Fruit fly (Drosophila melanogaster) whole organism, embryonic: ENCODE measurements around the gene CG3149.

Experiments
- BtbVII ChIP-seq: fragments of 200-800 bp; sonication (Bioruptor generic); optimal IDR thresholded peaks from 3 replicates; lab custom pipeline; 2017; ENCODE audit warnings: missing biosample characterization, mild to moderate bottlenecking, missing genetic modification characterization
- CG10654 ChIP-seq: fragments of 200-800 bp; sonication (Bioruptor generic); optimal IDR thresholded peaks from 2 replicates; lab custom pipeline; 2016; ENCODE audit warnings: missing biosample characterization, missing genetic modification characterization
- CG10959 ChIP-seq: fragments of 200-800 bp; sonication (Bioruptor generic); IDR thresholded peaks from 2 replicates; pipeline ENCODE4 v1.3.6; 2022; ENCODE audit warnings: missing biosample characterization, missing genetic modification characterization
- CG11398 ChIP-seq: fragments of 200-800 bp; sonication (Bioruptor generic); optimal IDR thresholded peaks from 2 replicates; lab custom pipeline; 2016; ENCODE audit warnings: missing biosample characterization, missing genetic modification characterization
- CG11696 ChIP-seq: fragments of 200-800 bp; sonication (Bioruptor generic); IDR thresholded peaks from 2 replicates; pipeline ENCODE4 v1.3.6; 2022; ENCODE audit warnings: missing biosample characterization, missing genetic modification characterization
- CG12391 ChIP-seq: fragments of 200-800 bp; sonication (Bioruptor generic); optimal IDR thresholded peaks from 3 replicates; lab custom pipeline; 2018; ENCODE audit warnings: missing biosample characterization, mild to moderate bottlenecking, missing genetic modification characterization, moderate library complexity
- CG14667 ChIP-seq: fragments of 200-800 bp; sonication (Bioruptor generic); IDR thresholded peaks from 2 replicates; pipeline ENCODE4 v1.3.6; 2022; ENCODE audit warnings: missing biosample characterization, missing genetic modification characterization
- CG17359 ChIP-seq: fragments of 200-800 bp; sonication (Bioruptor generic); optimal IDR thresholded peaks from 3 replicates; lab custom pipeline; 2018; ENCODE audit warnings: missing biosample characterization, mild to moderate bottlenecking, missing genetic modification characterization, moderate library complexity
- CG17385 ChIP-seq: fragments of 200-800 bp; sonication (Bioruptor generic); optimal IDR thresholded peaks from 3 replicates; lab custom pipeline; 2018; ENCODE audit warnings: missing biosample characterization, mild to moderate bottlenecking, missing genetic modification characterization
- CG17612 ChIP-seq: fragments of 200-800 bp; sonication (Bioruptor generic); IDR thresholded peaks from 2 replicates; pipeline ENCODE4 v1.3.6; 2022; ENCODE audit warnings: missing biosample characterization, missing genetic modification characterization
- CG17912 ChIP-seq: fragments of 200-800 bp; sonication (Bioruptor generic); optimal IDR thresholded peaks from 2 replicates; lab custom pipeline; 2018; ENCODE audit warnings: missing biosample characterization, mild to moderate bottlenecking, missing genetic modification characterization
- CG2712 ChIP-seq: fragments of 200-800 bp; optimal IDR thresholded peaks from 3 replicates; lab custom pipeline; 2019; ENCODE audit warnings: missing biosample characterization, mild to moderate bottlenecking, missing genetic modification characterization, moderate library complexity
- CG31388 ChIP-seq: fragments of 200-800 bp; sonication (Bioruptor generic); optimal IDR thresholded peaks from 2 replicates; lab custom pipeline; 2016; ENCODE audit warnings: missing biosample characterization, missing genetic modification characterization
- CG3163 ChIP-seq: fragments of 200-800 bp; sonication (Bioruptor generic); optimal IDR thresholded peaks from 3 replicates; lab custom pipeline; 2016; ENCODE audit warnings: missing biosample characterization, missing genetic modification characterization
- CG3995 ChIP-seq: fragments of 200-800 bp; sonication (Bioruptor generic); optimal IDR thresholded peaks from 3 replicates; lab custom pipeline; 2016; ENCODE audit warnings: missing biosample characterization, missing genetic modification characterization
- CG4360 ChIP-seq: fragments of 200-800 bp; sonication (Bioruptor generic); IDR thresholded peaks from 2 replicates; pipeline ENCODE4 v1.3.6; 2022; ENCODE audit warnings: missing biosample characterization, missing genetic modification characterization
- CG4617 ChIP-seq: fragments of 200-800 bp; sonication (Bioruptor generic); optimal IDR thresholded peaks from 3 replicates; lab custom pipeline; 2016; ENCODE audit warnings: missing biosample characterization, missing genetic modification characterization, borderline replicate concordance
- CG4730 ChIP-seq: fragments of 200-800 bp; sonication (Bioruptor generic); IDR thresholded peaks from 2 replicates; pipeline ENCODE4 v1.3.6; 2022; ENCODE audit warnings: missing biosample characterization, missing genetic modification characterization
- CG4820 ChIP-seq: fragments of 200-800 bp; sonication (Bioruptor generic); optimal IDR thresholded peaks from 3 replicates; lab custom pipeline; 2016; ENCODE audit warnings: missing biosample characterization, missing genetic modification characterization
- CG6175 ChIP-seq: fragments of 200-800 bp; sonication (Bioruptor generic); IDR thresholded peaks from 3 replicates; pipeline ENCODE4 v1.3.6; 2022; ENCODE audit warnings: missing biosample characterization, missing genetic modification characterization
- CG6765 ChIP-seq: fragments of 200-800 bp; sonication (Bioruptor generic); optimal IDR thresholded peaks from 3 replicates; lab custom pipeline; 2017; ENCODE audit warnings: missing biosample characterization, mild to moderate bottlenecking, missing genetic modification characterization
- CG6854 ChIP-seq: fragments of 200-800 bp; sonication (Bioruptor generic); optimal IDR thresholded peaks from 3 replicates; lab custom pipeline; 2017; ENCODE audit warnings: missing biosample characterization, mild to moderate bottlenecking, missing genetic modification characterization
- CG7839 ChIP-seq: fragments of 200-800 bp; sonication (Bioruptor generic); optimal IDR thresholded peaks from 3 replicates; lab custom pipeline; 2018; ENCODE audit warnings: missing biosample characterization, mild to moderate bottlenecking, missing genetic modification characterization, moderate library complexity
- CG8281 ChIP-seq: fragments of 200-800 bp; sonication (Bioruptor generic); optimal IDR thresholded peaks from 2 replicates; lab custom pipeline; 2018; ENCODE audit warnings: missing biosample characterization, mild to moderate bottlenecking, missing genetic modification characterization, moderate library complexity
- CG8388 ChIP-seq: fragments of 200-800 bp; sonication (Bioruptor generic); optimal IDR thresholded peaks from 2 replicates; lab custom pipeline; 2019; ENCODE audit warnings: missing biosample characterization, mild to moderate bottlenecking, missing genetic modification characterization, moderate library complexity
- Dad ChIP-seq: fragments of 200-800 bp; sonication (Bioruptor generic); optimal IDR thresholded peaks from 3 replicates; lab custom pipeline; 2016; ENCODE audit warnings: missing biosample characterization, missing genetic modification characterization
- ERR ChIP-seq: fragments of 200-800 bp; sonication (Bioruptor generic); optimal IDR thresholded peaks from 2 replicates; lab custom pipeline; 2016; ENCODE audit warnings: missing biosample characterization, missing genetic modification characterization
- H2.0 ChIP-seq: fragments of 200-800 bp; sonication (Bioruptor generic); IDR thresholded peaks from 2 replicates; pipeline ENCODE4 v1.3.6; 2022; ENCODE audit warnings: missing biosample characterization, missing genetic modification characterization
- HHEX ChIP-seq: fragments of 200-800 bp; sonication (Bioruptor generic); optimal IDR thresholded peaks from 3 replicates; lab custom pipeline; 2017; ENCODE audit warnings: missing biosample characterization, mild to moderate bottlenecking, missing genetic modification characterization, missing genetic modification reagents
- Hr78 ChIP-seq, 2 experiments: fragments of 200-800 bp in 1 of 2; fragments of >200 bp in 1 of 2; sonication (Bioruptor generic) in 1 of 2; optimal IDR thresholded peaks; 2 replicates each; lab custom pipeline; 2017 to 2019; ENCODE audit warnings: missing biosample characterization in 2 of 2, missing genetic modification characterization in 2 of 2, mild to moderate bottlenecking in 1 of 2, moderate library complexity in 1 of 2
- Hsf ChIP-seq: fragments of 200-800 bp; sonication (Bioruptor generic); optimal IDR thresholded peaks from 3 replicates; lab custom pipeline; 2016; ENCODE audit warnings: missing biosample characterization, missing genetic modification characterization
- Jarid2 ChIP-seq: fragments of 200-800 bp; sonication (Bioruptor generic); optimal IDR thresholded peaks from 3 replicates; lab custom pipeline; 2017; ENCODE audit warnings: mild to moderate bottlenecking, missing biosample characterization, missing genetic modification reagents, missing genetic modification characterization
- MESR4 ChIP-seq: fragments of 200-800 bp; sonication (Bioruptor generic); optimal IDR thresholded peaks from 2 replicates; lab custom pipeline; 2018; ENCODE audit warnings: missing biosample characterization, mild to moderate bottlenecking, missing genetic modification characterization, moderate library complexity
- Mes4 ChIP-seq: fragments of 200-800 bp; sonication (Bioruptor generic); optimal IDR thresholded peaks from 2 replicates; lab custom pipeline; 2016; ENCODE audit warnings: missing biosample characterization, missing genetic modification characterization
- PHDP ChIP-seq: fragments of 200-800 bp; sonication (Bioruptor generic); optimal IDR thresholded peaks from 3 replicates; lab custom pipeline; 2018; ENCODE audit warnings: missing biosample characterization, mild to moderate bottlenecking, missing genetic modification characterization, moderate library complexity
- Scr ChIP-seq: fragments of 200-800 bp; sonication (Bioruptor generic); IDR thresholded peaks from 2 replicates; pipeline ENCODE4 v1.3.6; 2022; ENCODE audit warnings: missing biosample characterization, missing genetic modification characterization; ENCODE audit not compliant: partially characterized antibody
- ab ChIP-seq: fragments of 200-800 bp; sonication (Bioruptor generic); optimal IDR thresholded peaks from 2 replicates; lab custom pipeline; 2016; ENCODE audit warnings: missing biosample characterization, missing genetic modification characterization
- da ChIP-seq: fragments of 200-800 bp; sonication (Bioruptor generic); optimal IDR thresholded peaks from 2 replicates; lab custom pipeline; 2016; ENCODE audit warnings: missing biosample characterization, missing genetic modification characterization
- dan ChIP-seq: fragments of 200-800 bp; sonication (Bioruptor generic); IDR thresholded peaks from 2 replicates; pipeline ENCODE4 v1.3.6; 2022; ENCODE audit warnings: missing biosample characterization, missing genetic modification characterization
- emc ChIP-seq: fragments of 200-800 bp; sonication (Bioruptor generic); optimal IDR thresholded peaks from 2 replicates; lab custom pipeline; 2016; ENCODE audit warnings: missing biosample characterization, missing genetic modification characterization
- fu2 ChIP-seq: fragments of 200-800 bp; sonication (Bioruptor generic); optimal IDR thresholded peaks from 2 replicates; lab custom pipeline; 2016; ENCODE audit warnings: missing biosample characterization, missing genetic modification characterization
- her ChIP-seq: fragments of 200-800 bp; sonication (Bioruptor generic); optimal IDR thresholded peaks from 2 replicates; lab custom pipeline; 2016; ENCODE audit warnings: missing biosample characterization, missing genetic modification characterization
- jumu ChIP-seq: fragments of 200-800 bp; sonication (Bioruptor generic); optimal IDR thresholded peaks from 3 replicates; lab custom pipeline; 2016; ENCODE audit warnings: missing biosample characterization, missing genetic modification characterization
- lbe ChIP-seq: fragments of 200-800 bp; sonication (Bioruptor generic); optimal IDR thresholded peaks from 2 replicates; lab custom pipeline; 2016; ENCODE audit warnings: missing biosample characterization, mild to moderate bottlenecking, missing genetic modification characterization
- mld ChIP-seq: fragments of 200-800 bp; sonication (Bioruptor generic); IDR thresholded peaks from 3 replicates; pipeline ENCODE4 v1.3.6; 2022; ENCODE audit warnings: missing biosample characterization, missing genetic modification characterization; ENCODE audit not compliant: partially characterized antibody
- nerfin-1 ChIP-seq: fragments of 200-800 bp; sonication (Bioruptor generic); optimal IDR thresholded peaks from 3 replicates; lab custom pipeline; 2019; ENCODE audit warnings: missing biosample characterization, mild to moderate bottlenecking, missing genetic modification characterization, moderate library complexity
- pho ChIP-seq: fragments of 200-800 bp; sonication (Bioruptor generic); optimal IDR thresholded peaks from 2 replicates; lab custom pipeline; 2016; ENCODE audit warnings: missing biosample characterization, missing genetic modification characterization
- sc ChIP-seq, 3 experiments: fragments of >200 bp in 2 of 3; fragments of 200-800 bp in 1 of 3; sonication (Bioruptor generic) in 1 of 3; optimal IDR thresholded peaks; 2 replicates in 2 of 3; 3 replicates in 1 of 3; lab custom pipeline; 2017; ENCODE audit warnings: mild to moderate bottlenecking in 1 of 3, missing biosample characterization in 1 of 3, missing genetic modification characterization in 1 of 3, missing genetic modification reagents in 1 of 3
- sens ChIP-seq: fragments of 200-800 bp; sonication (Bioruptor generic); peaks from one replicate; lab custom pipeline; 2016; ENCODE audit warnings: missing biosample characterization, missing genetic modification characterization
- twi ChIP-seq: fragments of 200-800 bp; optimal IDR thresholded peaks from 2 replicates; lab custom pipeline; 2019; ENCODE audit warnings: missing biosample characterization, mild to moderate bottlenecking, missing genetic modification characterization, moderate library complexity

The CG3149 gene

DNA sequence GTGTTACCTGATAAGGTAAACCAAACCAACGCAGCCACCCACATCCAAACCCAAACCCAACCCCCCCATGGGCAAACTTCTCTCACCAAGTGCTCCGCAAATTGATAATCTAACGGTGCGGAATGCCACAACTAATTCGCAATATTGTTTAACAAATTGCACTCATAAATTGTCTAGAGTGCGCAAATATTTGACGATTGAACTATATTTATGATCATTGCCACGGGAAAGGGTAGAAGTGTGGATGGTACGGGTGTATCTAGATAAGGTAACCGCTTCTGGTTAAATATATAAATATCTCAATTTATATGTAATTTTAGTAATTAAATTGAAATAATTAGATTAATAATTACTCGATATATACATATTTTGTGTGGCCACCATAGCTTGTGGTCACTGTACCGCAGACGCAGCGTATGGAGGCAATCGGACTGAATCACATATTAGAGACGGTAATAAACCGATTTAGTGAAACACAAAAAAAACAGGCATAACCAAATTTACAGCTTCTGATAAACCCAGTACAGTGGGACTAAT is 23.5 kb upstream of the CG3149 start (continued):
- TF ChIP-seq mld (GFP tag; lab: Robert Waterston, UW) (no peak), CG17385 (GFP tag; lab: Kevin White, UChicago) (peak; percentile 65), Dad (GFP tag; lab: Kevin White, UChicago) (no peak), CG12391 (tag; lab: Kevin White, UChicago) (peak; percentile 60), CG11696 (GFP tag; lab: Robert Waterston, UW) (0 out of 2 replicates have a peak, but pooled peaks have one; percentile 12), CG17912 (GFP tag; lab: Kevin White, UChicago) (no peak), twi (tag; lab: Kevin White, UChicago) (no peak), CG17612 (GFP tag; lab: Robert Waterston, UW) (peak; percentile 61; the same call in 1 of the 2 replicates), CG4360 (no peak), CG7839 (tag; lab: Kevin White, UChicago) (peak; percentile 79), CG3163 (no peak), CG4820 (GFP tag; lab: Kevin White, UChicago) (no peak), BtbVII (GFP tag; lab: Kevin White, UChicago) (peak; percentile 56), dan (no peak), HHEX (GFP tag; lab: Kevin White, UChicago) (peak; percentile 71), lbe (GFP tag; lab: Kevin White, UChicago) (peak; percentile 67), MESR4 (GFP tag; lab: Kevin White, UChicago) (no peak), ab (no peak), CG10959 (GFP tag; lab: Robert Waterston, UW) (0 out of 2 replicates have a peak, but pooled peaks have one; percentile 21), PHDP (tag; lab: Kevin White, UChicago) (peak; percentile 69), H2.0 (GFP tag; lab: Robert Waterston, UW) (peak; percentile 61), her (GFP tag; lab: Kevin White, UChicago) (no peak), CG6175 (GFP tag; lab: Robert Waterston, UW) (peak; percentile 64; the same call in 2 of the 3 replicates), Jarid2 (GFP tag; lab: Kevin White, UChicago) (no peak), sc (optimal IDR thresholded peaks at IDR 0.05; lab: Kevin White, UChicago) (no peak), sc (GFP tag; optimal IDR thresholded peaks at IDR 0.05; lab: Kevin White, UChicago) (no peak), CG10654 (no peak), CG4730 (GFP tag; lab: Robert Waterston, UW) (peak; percentile 57; the same call in 1 of the 2 replicates), emc (GFP tag; lab: Kevin White, UChicago) (no peak), CG2712 (tag; lab: Kevin White, UChicago) (peak; percentile 56), CG14667 (GFP tag; lab: Robert Waterston, UW) (peak; percentile 56), CG11398 (GFP tag; lab: Kevin White, UChicago) (no peak), CG6854 (GFP tag; lab: Kevin White, UChicago) (peak; percentile 17), da (no peak), ERR (GFP tag; lab: Kevin White, UChicago) (no peak), CG8388 (GFP tag; lab: Kevin White, UChicago) (no peak), sens (GFP tag; lab: Kevin White, UChicago) (no peak), nerfin-1 (no peak), pho (no peak), Hsf (GFP tag; lab: Kevin White, UChicago) (no peak), CG4617 (no peak), Scr (no peak), Hr78 (GFP tag; optimal IDR thresholded peaks at IDR 0.05; lab: Kevin White, UChicago) (no peak), jumu (no peak), CG17359 (tag; lab: Kevin White, UChicago) (peak; percentile 64), CG6765 (GFP tag; lab: Kevin White, UChicago) (peak; percentile 2), CG8281 (no peak), CG3995 (GFP tag; lab: Kevin White, UChicago) (no peak), fu2 (GFP tag; lab: Kevin White, UChicago) (no peak), CG31388 (GFP tag; lab: Kevin White, UChicago) (no peak), Mes4 (GFP tag; lab: Kevin White, UChicago) (no peak)
